Fruit fly (Drosophila melanogaster) whole organism, embryonic: ENCODE results near the gene feo.

Experiments used
- Abd-B ChIP-seq: fragments of 200-800 bp; sonication (Bioruptor generic); optimal IDR thresholded peaks from 2 replicates; lab custom pipeline; 2018; ENCODE audit warnings: missing biosample characterization, mild to moderate bottlenecking, missing genetic modification characterization, moderate library complexity
- Antp ChIP-seq: fragments of 200-800 bp; sonication (Bioruptor generic); optimal IDR thresholded peaks from 3 replicates; lab custom pipeline; 2016; ENCODE audit warnings: missing biosample characterization, missing genetic modification characterization
- CG10959 ChIP-seq: fragments of 200-800 bp; sonication (Bioruptor generic); IDR thresholded peaks from 2 replicates; pipeline ENCODE4 v1.3.6; 2022; ENCODE audit warnings: missing biosample characterization, missing genetic modification characterization
- CG11696 ChIP-seq: fragments of 200-800 bp; sonication (Bioruptor generic); IDR thresholded peaks from 2 replicates; pipeline ENCODE4 v1.3.6; 2022; ENCODE audit warnings: missing biosample characterization, missing genetic modification characterization
- CG12155 ChIP-seq: fragments of 200-800 bp; sonication (Bioruptor generic); optimal IDR thresholded peaks from 3 replicates; lab custom pipeline; 2016; ENCODE audit warnings: missing biosample characterization, missing genetic modification characterization
- CG12769 ChIP-seq: fragments of 200-800 bp; sonication (Bioruptor generic); optimal IDR thresholded peaks from 2 replicates; lab custom pipeline; 2019; ENCODE audit warnings: missing biosample characterization, mild to moderate bottlenecking, missing genetic modification characterization, moderate library complexity
- CG14014 ChIP-seq: fragments of 200-800 bp; sonication (Bioruptor generic); IDR thresholded peaks from 2 replicates; pipeline ENCODE4 v1.3.6; 2022; ENCODE audit warnings: missing biosample characterization, missing genetic modification characterization
- CG15479 ChIP-seq: fragments of 200-800 bp; sonication (Bioruptor generic); optimal IDR thresholded peaks from 3 replicates; lab custom pipeline; 2019; ENCODE audit warnings: missing biosample characterization, mild to moderate bottlenecking, missing genetic modification characterization, moderate library complexity
- CG2875 ChIP-seq: fragments of 200-800 bp; sonication (Bioruptor generic); optimal IDR thresholded peaks from 2 replicates; lab custom pipeline; 2017; ENCODE audit warnings: missing biosample characterization, mild to moderate bottlenecking, missing genetic modification characterization, missing genetic modification reagents
- CG31365 ChIP-seq: fragments of 200-800 bp; sonication (Bioruptor generic); optimal IDR thresholded peaks from 2 replicates; lab custom pipeline; 2018; ENCODE audit warnings: missing biosample characterization, mild to moderate bottlenecking, missing genetic modification characterization
- CG4854 ChIP-seq: fragments of 200-800 bp; sonication (Bioruptor generic); optimal IDR thresholded peaks from 2 replicates; lab custom pipeline; 2016; ENCODE audit warnings: missing biosample characterization, missing genetic modification characterization, inconsistent platforms
- CG5245 ChIP-seq: fragments of 200-800 bp; sonication (Bioruptor generic); optimal IDR thresholded peaks from 3 replicates; lab custom pipeline; 2016; ENCODE audit warnings: missing biosample characterization, missing genetic modification characterization
- CG7963 ChIP-seq: fragments of 200-800 bp; sonication (Bioruptor generic); IDR thresholded peaks from 3 replicates; pipeline ENCODE4 v1.3.6; 2022; ENCODE audit warnings: missing biosample characterization, missing genetic modification characterization; ENCODE audit not compliant: partially characterized antibody
- CG8944 ChIP-seq: fragments of 200-800 bp; sonication (Bioruptor generic); optimal IDR thresholded peaks from 3 replicates; lab custom pipeline; 2016; ENCODE audit warnings: missing biosample characterization, missing genetic modification characterization
- CG9215 ChIP-seq: fragments of 200-800 bp; sonication (Bioruptor generic); IDR thresholded peaks from 2 replicates; pipeline ENCODE4 v1.3.6; 2022; ENCODE audit warnings: missing biosample characterization, missing genetic modification characterization
- Dbx ChIP-seq: fragments of 200-800 bp; sonication (Bioruptor generic); IDR thresholded peaks from 3 replicates; pipeline ENCODE4 v1.3.6; 2022; ENCODE audit warnings: missing biosample characterization, missing genetic modification characterization
- GATAe ChIP-seq: fragments of 200-800 bp; sonication (Bioruptor generic); conservative IDR thresholded peaks from 2 replicates; pipeline ENCODE4 v1.3.6; 2022; ENCODE audit warnings: missing biosample characterization, missing genetic modification characterization
- Gug ChIP-seq: fragments of 200-800 bp; sonication (Bioruptor generic); IDR thresholded peaks from 4 replicates; pipeline ENCODE4 v1.3.6; 2022; ENCODE audit warnings: missing biosample characterization, missing genetic modification characterization
- MBD-R2 ChIP-seq: fragments of 200-800 bp; sonication (Bioruptor generic); IDR thresholded peaks from 2 replicates; pipeline ENCODE4 v1.3.6; 2022; ENCODE audit warnings: missing biosample characterization, missing genetic modification characterization
- Mes4 ChIP-seq: fragments of 200-800 bp; sonication (Bioruptor generic); optimal IDR thresholded peaks from 2 replicates; lab custom pipeline; 2016; ENCODE audit warnings: missing biosample characterization, missing genetic modification characterization
- Nf-YC ChIP-seq: fragments of 200-800 bp; optimal IDR thresholded peaks from 3 replicates; lab custom pipeline; 2019; ENCODE audit warnings: missing biosample characterization, mild to moderate bottlenecking, missing genetic modification characterization, moderate library complexity
- Six4 ChIP-seq: fragments of 200-800 bp; sonication (Bioruptor generic); optimal IDR thresholded peaks from 2 replicates; lab custom pipeline; 2016; ENCODE audit warnings: missing biosample characterization, missing genetic modification characterization
- Sry-β ChIP-seq: fragments of 200-800 bp; sonication (Bioruptor generic); optimal IDR thresholded peaks from 2 replicates; lab custom pipeline; 2018; ENCODE audit warnings: missing biosample characterization, mild to moderate bottlenecking, missing genetic modification characterization, moderate library complexity
- Taf1 ChIP-seq: fragments of 200-800 bp; sonication (Bioruptor generic); IDR thresholded peaks from 2 replicates; pipeline ENCODE4 v1.3.6; 2022; ENCODE audit warnings: missing biosample characterization, missing genetic modification characterization
- ara ChIP-seq: fragments of 200-800 bp; sonication (Bioruptor generic); IDR thresholded peaks from 2 replicates; pipeline ENCODE4 v1.3.6; 2022; ENCODE audit warnings: missing biosample characterization, missing genetic modification characterization
- cad ChIP-seq: fragments of >200 bp; optimal IDR thresholded peaks from 2 replicates; lab custom pipeline; 2017; ENCODE audit warnings: missing biosample characterization, missing genetic modification characterization
- ewg ChIP-seq: fragments of 200-800 bp; sonication (Bioruptor generic); optimal IDR thresholded peaks from 3 replicates; lab custom pipeline; 2017; ENCODE audit warnings: mild to moderate bottlenecking, missing biosample characterization, missing genetic modification reagents, missing genetic modification characterization
- fd96Cb ChIP-seq: fragments of 200-800 bp; sonication (Bioruptor generic); optimal IDR thresholded peaks from 2 replicates; lab custom pipeline; 2018; ENCODE audit warnings: missing biosample characterization, mild to moderate bottlenecking, missing genetic modification characterization, moderate library complexity
- gce ChIP-seq: fragments of 200-800 bp; sonication (Bioruptor generic); IDR thresholded peaks from 3 replicates; pipeline ENCODE4 v1.3.6; 2022; ENCODE audit warnings: missing biosample characterization, missing genetic modification characterization
- gcm ChIP-seq: fragments of 200-800 bp; sonication (Bioruptor generic); optimal IDR thresholded peaks from 2 replicates; lab custom pipeline; 2019; ENCODE audit warnings: missing biosample characterization, mild to moderate bottlenecking, missing genetic modification characterization, moderate library complexity
- gt ChIP-seq: fragments of 200-800 bp; sonication (Bioruptor generic); IDR thresholded peaks from 2 replicates; pipeline ENCODE4 v1.3.6; 2022; ENCODE audit warnings: missing biosample characterization, missing genetic modification characterization
- her ChIP-seq: fragments of 200-800 bp; sonication (Bioruptor generic); optimal IDR thresholded peaks from 2 replicates; lab custom pipeline; 2016; ENCODE audit warnings: missing biosample characterization, missing genetic modification characterization
- mam ChIP-seq: fragments of 200-800 bp; sonication (Bioruptor generic); optimal IDR thresholded peaks from 3 replicates; lab custom pipeline; 2016; ENCODE audit warnings: missing biosample characterization, missing genetic modification characterization
- nerfin-1 ChIP-seq: fragments of 200-800 bp; sonication (Bioruptor generic); optimal IDR thresholded peaks from 3 replicates; lab custom pipeline; 2019; ENCODE audit warnings: missing biosample characterization, mild to moderate bottlenecking, missing genetic modification characterization, moderate library complexity
- org-1 ChIP-seq: fragments of 200-800 bp; sonication (Bioruptor generic); optimal IDR thresholded peaks from 2 replicates; lab custom pipeline; 2017; ENCODE audit warnings: missing biosample characterization, missing genetic modification characterization
- sens ChIP-seq: fragments of 200-800 bp; sonication (Bioruptor generic); peaks from one replicate; lab custom pipeline; 2016; ENCODE audit warnings: missing biosample characterization, missing genetic modification characterization
- shn ChIP-seq: fragments of 200-800 bp; sonication (Bioruptor generic); optimal IDR thresholded peaks from 3 replicates; lab custom pipeline; 2016; ENCODE audit warnings: missing biosample characterization, missing genetic modification characterization
- sima ChIP-seq: fragments of 200-800 bp; sonication (Bioruptor generic); optimal IDR thresholded peaks from 2 replicates; lab custom pipeline; 2016; ENCODE audit warnings: missing biosample characterization, missing genetic modification characterization
- ssp ChIP-seq: fragments of 200-800 bp; sonication (Bioruptor generic); IDR thresholded peaks from 2 replicates; pipeline ENCODE4 v1.3.6; 2022; ENCODE audit warnings: missing biosample characterization, missing genetic modification characterization
- trem ChIP-seq: fragments of 200-800 bp; optimal IDR thresholded peaks from 3 replicates; lab custom pipeline; 2019; ENCODE audit warnings: missing biosample characterization, mild to moderate bottlenecking, missing genetic modification characterization, moderate library complexity
- wor ChIP-seq: fragments of 200-800 bp; sonication (Bioruptor generic); IDR thresholded peaks from 2 replicates; pipeline ENCODE4 v1.3.6; 2022; ENCODE audit warnings: missing biosample characterization, missing genetic modification characterization
- zf30C ChIP-seq: fragments of 200-800 bp; sonication (Bioruptor generic); optimal IDR thresholded peaks from 3 replicates; lab custom pipeline; 2018; ENCODE audit warnings: missing biosample characterization, mild to moderate bottlenecking, missing genetic modification characterization

feo gene

DNA sequence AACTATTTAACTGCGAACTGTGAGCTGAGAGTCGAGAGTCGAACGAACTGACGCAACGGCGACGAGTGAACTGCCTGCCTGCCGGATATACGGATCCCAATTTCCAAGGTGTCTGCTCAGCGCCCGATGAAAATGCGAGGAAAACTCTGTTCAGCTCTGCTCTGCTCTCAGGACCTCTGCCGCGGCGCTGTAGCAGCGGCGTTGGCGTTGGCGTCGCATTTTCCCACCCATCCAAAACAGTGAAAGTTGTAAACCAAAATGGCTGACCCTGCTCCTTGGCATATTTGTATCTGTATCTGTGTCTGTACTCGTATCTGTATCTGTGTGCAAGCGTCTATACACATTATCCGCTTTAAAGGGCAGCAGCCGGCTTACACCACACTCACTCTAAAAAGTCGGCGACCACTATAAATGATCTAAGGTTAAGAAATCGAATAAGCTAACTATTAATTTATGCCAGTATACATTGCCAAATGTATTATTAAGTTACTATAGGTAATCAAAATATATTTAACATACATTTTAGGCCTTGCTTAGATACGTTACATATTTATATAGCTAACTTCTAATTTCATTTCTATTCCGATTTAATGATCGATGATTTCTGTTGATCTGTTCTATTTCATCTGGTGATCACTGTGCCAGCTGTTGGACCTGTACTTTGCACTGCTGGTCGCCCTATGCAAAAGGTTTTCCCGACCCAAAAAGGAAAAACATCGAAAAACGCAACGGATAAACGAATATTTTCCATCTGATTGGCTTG lies 31.8 kb downstream of the feo start (continued):
- TF ChIP-seq CG2875 (GFP tag; lab: Kevin White, UChicago) (peak; percentile 2), Gug (GFP tag; lab: Robert Waterston, UW) (0 out of 4 replicates have a peak, but pooled peaks have one; percentile 17), MBD-R2 (GFP tag; lab: Robert Waterston, UW) (no peak), zf30C (GFP tag; lab: Kevin White, UChicago) (no peak), cad (GFP tag; lab: Kevin White, UChicago) (no peak), ara (GFP tag; lab: Robert Waterston, UW) (peak; percentile 31; the same call in 1 of the 2 replicates), Taf1 (GFP tag; lab: Robert Waterston, UW) (no peak), Sry-β (GFP tag; lab: Kevin White, UChicago) (no peak), trem (peak; percentile 61), gcm (GFP tag; lab: Kevin White, UChicago) (peak; percentile 66), CG7963 (no peak), Dbx (no peak), sima (GFP tag; lab: Kevin White, UChicago) (no peak), CG11696 (GFP tag; lab: Robert Waterston, UW) (no peak), org-1 (GFP tag; lab: Kevin White, UChicago) (peak; percentile 73), gt (GFP tag; lab: Robert Waterston, UW) (no peak), Mes4 (GFP tag; lab: Kevin White, UChicago) (peak; percentile 20), CG12769 (tag; lab: Kevin White, UChicago) (peak; percentile 51), CG14014 (GFP tag; lab: Robert Waterston, UW) (no peak), CG5245 (GFP tag; lab: Kevin White, UChicago) (no peak), CG4854 (GFP tag; lab: Kevin White, UChicago) (peak; percentile 51), CG12155 (GFP tag; lab: Kevin White, UChicago) (peak; percentile 33), nerfin-1 (tag; lab: Kevin White, UChicago) (peak; percentile 67), mam (no peak), shn (GFP tag; lab: Kevin White, UChicago) (peak; percentile 44), GATAe (GFP tag; lab: Robert Waterston, UW) (no peak), Nf-YC (tag; lab: Kevin White, UChicago) (peak; percentile 40), gce (GFP tag; lab: Robert Waterston, UW) (no peak), sens (GFP tag; lab: Kevin White, UChicago) (peak; percentile 95), CG31365 (tag; lab: Kevin White, UChicago) (peak; percentile 14), CG9215 (GFP tag; lab: Robert Waterston, UW) (peak; percentile 34; the same call in 1 of the 2 replicates), wor (GFP tag; lab: Robert Waterston, UW) (peak; percentile 52), CG10959 (GFP tag; lab: Robert Waterston, UW) (peak; percentile 70; the same call in 1 of the 2 replicates), CG15479 (GFP tag; lab: Kevin White, UChicago) (peak; percentile 48), fd96Cb (peak; percentile 85), Antp (GFP tag; lab: Kevin White, UChicago) (no peak), Abd-B (GFP tag; lab: Kevin White, UChicago) (no peak), CG8944 (GFP tag; lab: Kevin White, UChicago) (no peak), Six4 (GFP tag; lab: Kevin White, UChicago) (peak; percentile 24), ssp (GFP tag; lab: Robert Waterston, UW) (no peak), her (no peak), ewg (GFP tag; lab: Kevin White, UChicago) (peak; percentile 48)
